Worm (Caenorhabditis elegans) whole organism, mixed stage, embryonic: ENCODE data around the gene Y43F8B.3.

Experiments used
- M03D4.4 ChIP-seq: sonication (generic microtip); optimal IDR thresholded peaks from 2 replicates; lab custom pipeline; 2017; ENCODE audit warnings: mild to moderate bottlenecking, missing genetic modification characterization, missing compliant biosample characterization
- blmp-1 ChIP-seq: fragments of 150-350 bp; optimal IDR thresholded peaks from 2 replicates; lab custom pipeline; 2014; ENCODE audit warnings: missing biosample characterization, missing genetic modification characterization
- ceh-39 ChIP-seq: fragments of 150-350 bp; optimal IDR thresholded peaks from 2 replicates; lab custom pipeline; 2014; ENCODE audit warnings: missing biosample characterization, missing genetic modification characterization
- ceh-83 ChIP-seq: fragments of 200-800 bp; sonication (Bioruptor generic); optimal IDR thresholded peaks from 2 replicates; lab custom pipeline; 2018; ENCODE audit warnings: mild to moderate bottlenecking, missing genetic modification characterization, missing compliant biosample characterization
- ces-1 ChIP-seq: fragments of 150-350 bp; optimal IDR thresholded peaks from 2 replicates; lab custom pipeline; 2014; ENCODE audit warnings: missing biosample characterization, missing genetic modification reagents, missing genetic modification characterization
- cnd-1 ChIP-seq: fragments of 200-800 bp; sonication (Bioruptor generic); optimal IDR thresholded peaks from 2 replicates; lab custom pipeline; 2018; ENCODE audit warnings: mild to moderate bottlenecking, missing genetic modification characterization, missing compliant biosample characterization
- elt-1 ChIP-seq: sonication (generic microtip); optimal IDR thresholded peaks from 2 replicates; lab custom pipeline; 2017; ENCODE audit warnings: missing genetic modification characterization, mild to moderate bottlenecking, missing compliant biosample characterization, antibody characterized with exemption, moderate library complexity, borderline replicate concordance; ENCODE audit not compliant: insufficient read depth
- elt-3 ChIP-seq: fragments of 150-350 bp; optimal IDR thresholded peaks from 2 replicates; lab custom pipeline; 2014; ENCODE audit warnings: missing biosample characterization, missing genetic modification characterization
- flh-1 ChIP-seq: fragments of 200-800 bp; sonication (Bioruptor generic); optimal IDR thresholded peaks from 2 replicates; lab custom pipeline; 2018; ENCODE audit warnings: mild to moderate bottlenecking, missing genetic modification characterization, moderate library complexity, missing compliant biosample characterization
- ham-2 ChIP-seq: fragments of 200-800 bp; sonication (Bioruptor generic); optimal IDR thresholded peaks from 2 replicates; lab custom pipeline; 2018; ENCODE audit warnings: mild to moderate bottlenecking, missing genetic modification characterization, missing compliant biosample characterization
- hlh-1 ChIP-seq: fragments of 150-350 bp; optimal IDR thresholded peaks from 2 replicates; lab custom pipeline; 2014; ENCODE audit warnings: missing biosample characterization, missing genetic modification reagents, missing genetic modification characterization
- lin-32 ChIP-seq: fragments of 200-800 bp; sonication (Bioruptor generic); optimal IDR thresholded peaks from 2 replicates; lab custom pipeline; 2018; ENCODE audit warnings: mild to moderate bottlenecking, missing genetic modification characterization, missing compliant biosample characterization
- lsy-2 ChIP-seq: fragments of 150-350 bp; optimal IDR thresholded peaks from 2 replicates; lab custom pipeline; 2014; ENCODE audit warnings: missing biosample characterization, missing genetic modification characterization
- mab-5 ChIP-seq: fragments of 150-350 bp; optimal IDR thresholded peaks from 2 replicates; lab custom pipeline; 2014; ENCODE audit warnings: missing biosample characterization, missing genetic modification characterization
- mep-1 ChIP-seq: fragments of 150-350 bp; optimal IDR thresholded peaks from 2 replicates; lab custom pipeline; 2017; ENCODE audit warnings: missing biosample characterization, missing genetic modification reagents, missing genetic modification characterization, inconsistent platforms
- mls-2 ChIP-seq: sonication (generic microtip); optimal IDR thresholded peaks from 2 replicates; lab custom pipeline; 2016; ENCODE audit warnings: mild to moderate bottlenecking, missing genetic modification characterization, moderate library complexity, missing compliant biosample characterization
- nhr-12 ChIP-seq: fragments of 150-350 bp; optimal IDR thresholded peaks from 2 replicates; lab custom pipeline; 2014; ENCODE audit warnings: missing biosample characterization, missing genetic modification characterization
- nhr-2 ChIP-seq: fragments of 150-350 bp; optimal IDR thresholded peaks from 2 replicates; lab custom pipeline; 2014; ENCODE audit warnings: missing biosample characterization, missing genetic modification characterization
- nhr-237 ChIP-seq: fragments of 150-350 bp; optimal IDR thresholded peaks from 2 replicates; lab custom pipeline; 2014; ENCODE audit warnings: missing biosample characterization, missing genetic modification characterization
- nhr-28 ChIP-seq: fragments of 150-350 bp; optimal IDR thresholded peaks from 2 replicates; lab custom pipeline; 2014; ENCODE audit warnings: missing biosample characterization, missing genetic modification characterization
- nhr-76 ChIP-seq: sonication (generic microtip); optimal IDR thresholded peaks from 2 replicates; lab custom pipeline; 2017; ENCODE audit warnings: missing biosample characterization, missing genetic modification characterization
- pha-4 ChIP-seq: fragments of 150-350 bp; optimal IDR thresholded peaks from 2 replicates; lab custom pipeline; 2018; ENCODE audit warnings: missing biosample characterization, missing genetic modification reagents, missing genetic modification characterization
- sem-2 ChIP-seq: fragments of 200-800 bp; sonication (Bioruptor generic); optimal IDR thresholded peaks from 2 replicates; lab custom pipeline; 2018; ENCODE audit warnings: mild to moderate bottlenecking, missing genetic modification characterization, missing compliant biosample characterization
- snpc-4 ChIP-seq: fragments of 150-350 bp; optimal IDR thresholded peaks from 2 replicates; lab custom pipeline; 2014; ENCODE audit warnings: missing biosample characterization, missing genetic modification characterization
- sptf-1 ChIP-seq: sonication (generic microtip); optimal IDR thresholded peaks from 2 replicates; lab custom pipeline; 2017; ENCODE audit warnings: mild to moderate bottlenecking, missing genetic modification characterization, moderate library complexity, missing compliant biosample characterization
- tbx-8 ChIP-seq: fragments of 200-800 bp; sonication (Bioruptor generic); optimal IDR thresholded peaks from 2 replicates; lab custom pipeline; 2018; ENCODE audit warnings: mild to moderate bottlenecking, missing genetic modification characterization, moderate library complexity, missing compliant biosample characterization
- unc-120 ChIP-seq: sonication (generic microtip); optimal IDR thresholded peaks from 2 replicates; lab custom pipeline; 2017; ENCODE audit warnings: missing genetic modification characterization, missing compliant biosample characterization; ENCODE audit not compliant: poor library complexity, severe bottlenecking
- unc-62 ChIP-seq: fragments of 150-350 bp; optimal IDR thresholded peaks from 2 replicates; lab custom pipeline; 2014; ENCODE audit warnings: missing biosample characterization, missing genetic modification reagents, missing genetic modification characterization
- zip-8 ChIP-seq: fragments of 150-350 bp; optimal IDR thresholded peaks from 2 replicates; lab custom pipeline; 2014; ENCODE audit warnings: missing biosample characterization, missing genetic modification characterization
- ztf-11 ChIP-seq: fragments of 150-350 bp; optimal IDR thresholded peaks from 2 replicates; lab custom pipeline; 2014; ENCODE audit warnings: missing biosample characterization, missing genetic modification characterization

Gene Y43F8B.3

ce11 chrV:19467574-19467973, 35.3 kb upstream of the Y43F8B.3 start, which contains the start of gene Y43F8B.23:
Gene Y43F8B.23, minus strand, starts transcription at chrV:19467648.
- TF ChIP-seq pha-4 (tag; lab: Kevin White, UChicago) (no peak), blmp-1 (tag; lab: Kevin White, UChicago) (no peak), elt-3 (tag; lab: Kevin White, UChicago) (no peak), mls-2 (tag; lab: Kevin White, UChicago) (no peak), unc-120 (tag; lab: Kevin White, UChicago) (no peak), mab-5 (tag; lab: Kevin White, UChicago) (no peak), zip-8 (tag; lab: Kevin White, UChicago) (no peak), sem-2 (GFP tag; lab: Kevin White, UChicago) (no peak), unc-62 (GFP tag; lab: Kevin White, UChicago) (no peak)
- TF ChIP-seq, all 35 proteins: peak for 0

ce11 chrV:19468083-19468482, 34.8 kb upstream of the Y43F8B.3 start, which contains the start of gene Y43F8B.12:
Gene Y43F8B.12, plus strand, starts transcription at chrV:19468383.
- TF ChIP-seq ceh-83 = no peak
- TF ChIP-seq ceh-39 (tag; lab: Kevin White, UChicago) = no peak
- no peak for TF ChIP-seq elt-3 (tag; lab: Kevin White, UChicago)
- TF ChIP-seq ztf-11 (tag; lab: Kevin White, UChicago) = no peak
- TF ChIP-seq ces-1 (GFP tag; lab: Kevin White, UChicago) = no peak
- no peak for TF ChIP-seq mep-1 (tag; lab: Kevin White, UChicago)

ce11 chrV:19470385-19470784, 32.5 kb upstream of the Y43F8B.3 start, which contains the start of gene Y43F8B.11:
Gene Y43F8B.11, plus strand, starts transcription at chrV:19470685.
- no peak for TF ChIP-seq M03D4.4
- TF ChIP-seq cnd-1 = no peak
- TF ChIP-seq nhr-237 = no peak
- TF ChIP-seq snpc-4 (tag; lab: Kevin White, UChicago) = no peak
- TF ChIP-seq zip-8 (tag; lab: Kevin White, UChicago) = no peak
- no peak for TF ChIP-seq ztf-11 (tag; lab: Kevin White, UChicago)
- TF ChIP-seq ham-2 (GFP tag; lab: Kevin White, UChicago) = no peak
- no peak for TF ChIP-seq sptf-1
- TF ChIP-seq lin-32 (GFP tag; lab: Kevin White, UChicago) = no peak
- TF ChIP-seq nhr-76 (tag; lab: Kevin White, UChicago) = no peak
- TF ChIP-seq elt-1 = no peak
- TF ChIP-seq sem-2 (GFP tag; lab: Kevin White, UChicago) = no peak
- no peak for TF ChIP-seq nhr-12 (tag; lab: Kevin White, UChicago)
- no peak for TF ChIP-seq pha-4 (tag; lab: Kevin White, UChicago)
- TF ChIP-seq tbx-8 (GFP tag; lab: Kevin White, UChicago) = no peak

ce11 chrV:19473842-19474514, 28.9 kb upstream of the Y43F8B.3 start, which contains the start of gene Y43F8B.10:
Gene Y43F8B.10, plus strand, starts transcription at chrV:19474464.
- TF ChIP-seq hlh-1 (tag; lab: Kevin White, UChicago) (peak; percentile 64), mab-5 (tag; lab: Kevin White, UChicago) (no peak), pha-4 (tag; lab: Kevin White, UChicago) (no peak), unc-120 (tag; lab: Kevin White, UChicago) (peak; percentile 29), lin-32 (GFP tag; lab: Kevin White, UChicago) (no peak), flh-1 (no peak), ceh-39 (tag; lab: Kevin White, UChicago) (no peak)

- TF ChIP-seq ham-2 (GFP tag; lab: Kevin White, UChicago) (no peak), mls-2 (tag; lab: Kevin White, UChicago) (no peak), nhr-76 (tag; lab: Kevin White, UChicago) (no peak), elt-1 (no peak), tbx-8 (GFP tag; lab: Kevin White, UChicago) (no peak), flh-1 (no peak), nhr-2 (no peak), ceh-83 (no peak), zip-8 (tag; lab: Kevin White, UChicago) (no peak), unc-120 (tag; lab: Kevin White, UChicago) (no peak), nhr-28 (no peak), hlh-1 (tag; lab: Kevin White, UChicago) (no peak), snpc-4 (tag; lab: Kevin White, UChicago) (no peak), lsy-2 (tag; lab: Kevin White, UChicago) (no peak)
Measured at ce11 chrV:19477302-19477701, 25.6 kb upstream of the Y43F8B.3 start.
